Fruit fly (Drosophila melanogaster): ENCODE data around the gene eag.

- TF ChIP-seq fru (GFP tag; optimal IDR thresholded peaks at IDR 0.05) (no peak), Myc (optimal IDR thresholded peaks at IDR 0.05) (no peak), h (GFP tag; optimal IDR thresholded peaks at IDR 0.05) (no peak), dl (GFP tag; optimal IDR thresholded peaks at IDR 0.05; ENCODE audit: insufficient read depth in 1 of 2, partially characterized antibody in 2 of 2) (no peak), foxo (GFP tag; optimal IDR thresholded peaks at IDR 0.05) (no peak), br (GFP tag; optimal IDR thresholded peaks at IDR 0.05) (no peak), Dif (GFP tag; optimal IDR thresholded peaks at IDR 0.05; ENCODE audit: partially characterized antibody) (no peak), OdsH (GFP tag; optimal IDR thresholded peaks at IDR 0.05) (no peak), Rel (GFP tag; optimal IDR thresholded peaks at IDR 0.05) (no peak), Rel (tag; optimal IDR thresholded peaks at IDR 0.05) (no peak), GATAd (GFP tag; optimal IDR thresholded peaks at IDR 0.05) (no peak), lola (GFP tag; optimal IDR thresholded peaks at IDR 0.05) (no peak), Dfd (GFP tag; optimal IDR thresholded peaks at IDR 0.05) (no peak), woc (GFP tag; optimal IDR thresholded peaks at IDR 0.05) (no peak), pan (optimal IDR thresholded peaks at IDR 0.05) (no peak)
These were observed 68.1 kb downstream of the eag start for dm6 chrX:15023395-15023794.
